Fruit fly (Drosophila melanogaster) whole organism, embryonic: ENCODE measurements around the gene Pex14.

Experiments
- BEAF-32 ChIP-seq: fragments of 200-800 bp; sonication (Bioruptor generic); optimal IDR thresholded peaks from 3 replicates; lab custom pipeline; 2017; ENCODE audit warnings: missing biosample characterization, missing genetic modification characterization, mild to moderate bottlenecking, moderate library complexity, missing genetic modification reagents
- CG1024 ChIP-seq: fragments of 200-800 bp; sonication (Bioruptor generic); IDR thresholded peaks from 2 replicates; pipeline ENCODE4 v1.3.6; 2022; ENCODE audit warnings: missing biosample characterization, missing genetic modification characterization
- CG10462 ChIP-seq: fragments of 200-800 bp; sonication (Bioruptor generic); optimal IDR thresholded peaks from 2 replicates; lab custom pipeline; 2016; ENCODE audit warnings: missing biosample characterization, missing genetic modification characterization
- CG10565 ChIP-seq: fragments of 200-800 bp; sonication (Bioruptor generic); optimal IDR thresholded peaks from 3 replicates; lab custom pipeline; 2016; ENCODE audit warnings: missing biosample characterization, mild to moderate bottlenecking, missing genetic modification characterization
- CG11456 ChIP-seq: fragments of 200-800 bp; sonication (Bioruptor generic); IDR thresholded peaks from 3 replicates; pipeline ENCODE4 v1.3.6; 2022; ENCODE audit warnings: missing biosample characterization, missing genetic modification characterization
- CG12219 ChIP-seq: fragments of 200-800 bp; sonication (Bioruptor generic); optimal IDR thresholded peaks from 3 replicates; lab custom pipeline; 2018; ENCODE audit warnings: missing biosample characterization, mild to moderate bottlenecking, missing genetic modification characterization
- CG1603 ChIP-seq: fragments of 200-800 bp; sonication (Bioruptor generic); optimal IDR thresholded peaks from 2 replicates; lab custom pipeline; 2019; ENCODE audit warnings: missing biosample characterization, mild to moderate bottlenecking, missing genetic modification characterization, moderate library complexity
- CG17612 ChIP-seq: fragments of 200-800 bp; sonication (Bioruptor generic); IDR thresholded peaks from 2 replicates; pipeline ENCODE4 v1.3.6; 2022; ENCODE audit warnings: missing biosample characterization, missing genetic modification characterization
- CG18599 ChIP-seq: fragments of 200-800 bp; sonication (Bioruptor generic); optimal IDR thresholded peaks from 3 replicates; lab custom pipeline; 2017; ENCODE audit warnings: missing biosample characterization, missing genetic modification characterization, mild to moderate bottlenecking, moderate library complexity, missing genetic modification reagents
- CG2712 ChIP-seq: fragments of 200-800 bp; optimal IDR thresholded peaks from 3 replicates; lab custom pipeline; 2019; ENCODE audit warnings: missing biosample characterization, mild to moderate bottlenecking, missing genetic modification characterization, moderate library complexity
- CG30403 ChIP-seq: fragments of 200-800 bp; sonication (Bioruptor generic); optimal IDR thresholded peaks from 3 replicates; lab custom pipeline; 2016; ENCODE audit warnings: missing biosample characterization, missing genetic modification characterization
- CG31365 ChIP-seq: fragments of 200-800 bp; sonication (Bioruptor generic); optimal IDR thresholded peaks from 2 replicates; lab custom pipeline; 2018; ENCODE audit warnings: missing biosample characterization, mild to moderate bottlenecking, missing genetic modification characterization
- CG3407 ChIP-seq: fragments of 200-800 bp; sonication (Bioruptor generic); optimal IDR thresholded peaks from 2 replicates; lab custom pipeline; 2018; ENCODE audit warnings: missing biosample characterization, mild to moderate bottlenecking, missing genetic modification characterization
- CG3838 ChIP-seq: fragments of 200-800 bp; sonication (Bioruptor generic); optimal IDR thresholded peaks from 3 replicates; lab custom pipeline; 2016; ENCODE audit warnings: missing biosample characterization, missing genetic modification characterization
- CG4328 ChIP-seq: fragments of 200-800 bp; sonication (Bioruptor generic); optimal IDR thresholded peaks from 3 replicates; lab custom pipeline; 2017; ENCODE audit warnings: missing biosample characterization, missing genetic modification reagents, missing genetic modification characterization
- CG4360 ChIP-seq: fragments of 200-800 bp; sonication (Bioruptor generic); IDR thresholded peaks from 2 replicates; pipeline ENCODE4 v1.3.6; 2022; ENCODE audit warnings: missing biosample characterization, missing genetic modification characterization
- CG43689 ChIP-seq: fragments of 200-800 bp; sonication (Bioruptor generic); IDR thresholded peaks from 2 replicates; pipeline ENCODE4 v1.3.6; 2022; ENCODE audit warnings: missing biosample characterization, missing genetic modification characterization
- CG6254 ChIP-seq: fragments of 200-800 bp; sonication (Bioruptor generic); optimal IDR thresholded peaks from 3 replicates; lab custom pipeline; 2017; ENCODE audit warnings: mild to moderate bottlenecking, missing biosample characterization, missing genetic modification reagents, missing genetic modification characterization
- CG6813 ChIP-seq: fragments of 200-800 bp; sonication (Bioruptor generic); optimal IDR thresholded peaks from 2 replicates; lab custom pipeline; 2017; ENCODE audit warnings: missing biosample characterization, missing genetic modification characterization, mild to moderate bottlenecking, moderate library complexity, missing genetic modification reagents
- CG7786 ChIP-seq: fragments of 200-800 bp; sonication (Bioruptor generic); optimal IDR thresholded peaks from 2 replicates; lab custom pipeline; 2016; ENCODE audit warnings: missing biosample characterization, missing genetic modification characterization
- CG7963 ChIP-seq: fragments of 200-800 bp; sonication (Bioruptor generic); IDR thresholded peaks from 3 replicates; pipeline ENCODE4 v1.3.6; 2022; ENCODE audit warnings: missing biosample characterization, missing genetic modification characterization; ENCODE audit not compliant: partially characterized antibody
- CG8089 ChIP-seq: fragments of 200-800 bp; sonication (Bioruptor generic); optimal IDR thresholded peaks from 3 replicates; lab custom pipeline; 2016; ENCODE audit warnings: missing biosample characterization, missing genetic modification characterization
- CG8388 ChIP-seq: fragments of 200-800 bp; sonication (Bioruptor generic); optimal IDR thresholded peaks from 2 replicates; lab custom pipeline; 2019; ENCODE audit warnings: missing biosample characterization, mild to moderate bottlenecking, missing genetic modification characterization, moderate library complexity
- CG8924 ChIP-seq: fragments of 200-800 bp; optimal IDR thresholded peaks from 3 replicates; lab custom pipeline; 2019; ENCODE audit warnings: missing biosample characterization, mild to moderate bottlenecking, missing genetic modification characterization, moderate library complexity
- CG8944 ChIP-seq: fragments of 200-800 bp; sonication (Bioruptor generic); optimal IDR thresholded peaks from 3 replicates; lab custom pipeline; 2016; ENCODE audit warnings: missing biosample characterization, missing genetic modification characterization
- CG9215 ChIP-seq: fragments of 200-800 bp; sonication (Bioruptor generic); IDR thresholded peaks from 2 replicates; pipeline ENCODE4 v1.3.6; 2022; ENCODE audit warnings: missing biosample characterization, missing genetic modification characterization
- CHES-1-like ChIP-seq: fragments of 200-800 bp; sonication (Bioruptor generic); optimal IDR thresholded peaks from 2 replicates; lab custom pipeline; 2016; ENCODE audit warnings: missing biosample characterization, missing genetic modification characterization
- CTCF ChIP-seq: fragments of 200-800 bp; sonication (Bioruptor generic); optimal IDR thresholded peaks from 2 replicates; lab custom pipeline; 2017; ENCODE audit warnings: missing biosample characterization, mild to moderate bottlenecking, missing genetic modification characterization, moderate library complexity
- D19A ChIP-seq: fragments of 200-800 bp; optimal IDR thresholded peaks from 3 replicates; lab custom pipeline; 2019; ENCODE audit warnings: missing biosample characterization, mild to moderate bottlenecking, missing genetic modification characterization, moderate library complexity
- Dll ChIP-seq: fragments of 200-800 bp; sonication (Bioruptor generic); IDR thresholded peaks from 4 replicates; pipeline ENCODE4 v1.3.6; 2022; ENCODE audit warnings: missing biosample characterization, missing genetic modification characterization; ENCODE audit not compliant: partially characterized antibody
- Ets97D ChIP-seq: fragments of 200-800 bp; sonication (Bioruptor generic); optimal IDR thresholded peaks from 3 replicates; lab custom pipeline; 2016; ENCODE audit warnings: missing biosample characterization, missing genetic modification characterization
- Lhr ChIP-seq: fragments of 200-800 bp; sonication (Bioruptor generic); optimal IDR thresholded peaks from 3 replicates; lab custom pipeline; 2017; ENCODE audit warnings: mild to moderate bottlenecking, missing biosample characterization, missing genetic modification reagents, missing genetic modification characterization
- Lim3 ChIP-seq: fragments of 200-800 bp; sonication (Bioruptor generic); IDR thresholded peaks from 2 replicates; pipeline ENCODE4 v1.3.6; 2022; ENCODE audit warnings: missing biosample characterization, missing genetic modification characterization
- MBD-R2 ChIP-seq: fragments of 200-800 bp; sonication (Bioruptor generic); IDR thresholded peaks from 2 replicates; pipeline ENCODE4 v1.3.6; 2022; ENCODE audit warnings: missing biosample characterization, missing genetic modification characterization
- Max ChIP-seq: fragments of 200-800 bp; sonication (Bioruptor generic); optimal IDR thresholded peaks from 2 replicates; lab custom pipeline; 2016; ENCODE audit warnings: missing biosample characterization, mild to moderate bottlenecking, missing genetic modification characterization
- Med ChIP-seq: fragments of 200-800 bp; sonication (Bioruptor generic); peaks from one replicate; lab custom pipeline; 2016; ENCODE audit warnings: missing biosample characterization, missing genetic modification characterization, mild to moderate bottlenecking, inconsistent platforms, moderate library complexity
- Optix ChIP-seq: fragments of 200-800 bp; sonication (Bioruptor generic); IDR thresholded peaks from 3 replicates; pipeline ENCODE4 v1.3.6; 2022; ENCODE audit warnings: missing biosample characterization, missing genetic modification characterization
- Sox100B ChIP-seq: fragments of 200-800 bp; sonication (Bioruptor generic); optimal IDR thresholded peaks from 3 replicates; lab custom pipeline; 2018; ENCODE audit warnings: missing biosample characterization, mild to moderate bottlenecking, missing genetic modification characterization
- YL-1 ChIP-seq: fragments of 200-800 bp; sonication (Bioruptor generic); optimal IDR thresholded peaks from 3 replicates; lab custom pipeline; 2017; ENCODE audit warnings: missing biosample characterization, mild to moderate bottlenecking, missing genetic modification characterization
- ase ChIP-seq: fragments of 200-800 bp; sonication (Bioruptor generic); IDR thresholded peaks from 3 replicates; pipeline ENCODE4 v1.3.6; 2022; ENCODE audit warnings: missing biosample characterization, missing genetic modification characterization
- br ChIP-seq: fragments of >200 bp; optimal IDR thresholded peaks from 2 replicates; lab custom pipeline; 2017
- danr ChIP-seq: fragments of 200-800 bp; sonication (Bioruptor generic); IDR thresholded peaks from 2 replicates; pipeline ENCODE4 v1.3.6; 2022; ENCODE audit warnings: missing biosample characterization, missing genetic modification characterization
- eyg ChIP-seq: fragments of 200-800 bp; sonication (Bioruptor generic); optimal IDR thresholded peaks from 3 replicates; lab custom pipeline; 2016; ENCODE audit warnings: missing biosample characterization, missing genetic modification characterization
- fd96Cb ChIP-seq: fragments of 200-800 bp; sonication (Bioruptor generic); optimal IDR thresholded peaks from 2 replicates; lab custom pipeline; 2018; ENCODE audit warnings: missing biosample characterization, mild to moderate bottlenecking, missing genetic modification characterization, moderate library complexity
- grn ChIP-seq: fragments of 200-800 bp; sonication (Bioruptor generic); optimal IDR thresholded peaks from 3 replicates; lab custom pipeline; 2017; ENCODE audit warnings: missing biosample characterization, missing genetic modification characterization
- gsb ChIP-seq: fragments of 200-800 bp; sonication (Bioruptor generic); IDR thresholded peaks from 2 replicates; pipeline ENCODE4 v1.3.6; 2022; ENCODE audit warnings: missing biosample characterization, missing genetic modification characterization
- kni ChIP-seq: fragments of 200-800 bp; sonication (Bioruptor generic); optimal IDR thresholded peaks from 3 replicates; lab custom pipeline; 2017; ENCODE audit warnings: mild to moderate bottlenecking, missing biosample characterization, missing genetic modification reagents, missing genetic modification characterization
- ro ChIP-seq: fragments of 200-800 bp; sonication (Bioruptor generic); IDR thresholded peaks from 2 replicates; pipeline ENCODE4 v1.3.6; 2022; ENCODE audit warnings: missing biosample characterization, missing genetic modification characterization
- sr ChIP-seq: fragments of 200-800 bp; sonication (Bioruptor generic); IDR thresholded peaks from 3 replicates; pipeline ENCODE4 v1.3.6; 2022; ENCODE audit warnings: missing biosample characterization, missing genetic modification characterization
- z ChIP-seq: fragments of 200-800 bp; sonication (Bioruptor generic); IDR thresholded peaks from 3 replicates; pipeline ENCODE4 v1.3.6; 2022; ENCODE audit warnings: missing biosample characterization, missing genetic modification characterization
- zf30C ChIP-seq: fragments of 200-800 bp; sonication (Bioruptor generic); optimal IDR thresholded peaks from 3 replicates; lab custom pipeline; 2018; ENCODE audit warnings: missing biosample characterization, mild to moderate bottlenecking, missing genetic modification characterization

The Pex14 gene

DNA sequence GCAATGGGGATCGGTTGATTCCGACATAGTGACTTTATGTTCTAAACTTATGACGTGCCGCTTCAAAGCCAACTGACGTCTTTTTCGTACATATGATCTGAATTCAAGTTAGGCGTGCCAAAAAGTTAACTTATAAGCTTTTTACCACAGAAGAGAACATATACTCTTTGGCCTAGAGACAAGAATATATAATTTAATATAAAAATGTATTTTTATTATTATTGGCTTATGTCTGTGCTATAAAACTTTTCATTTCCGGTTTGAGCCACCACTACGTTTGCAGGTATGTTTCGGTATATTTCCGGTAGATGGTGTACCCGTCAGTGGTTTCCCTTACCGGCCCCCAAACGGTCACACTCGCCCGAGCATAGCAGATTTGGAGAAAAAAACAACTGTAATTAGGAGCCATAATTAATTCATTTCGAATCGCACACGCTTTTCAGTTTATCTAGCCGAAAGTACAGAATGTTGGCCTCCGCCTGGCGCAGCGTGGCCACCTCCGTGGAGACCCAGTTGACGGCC lies 19.8 kb downstream of the Pex14 start, which contains the start of the genes CG3698 and tzn (continued):
- TF ChIP-seq fd96Cb (tag; lab: Kevin White, UChicago) (peak; percentile 79), br (lab: Kevin White, UChicago) (no peak), CG7786 (GFP tag; lab: Kevin White, UChicago) (peak; percentile 62), CG10565 (GFP tag; lab: Kevin White, UChicago) (peak; percentile 75), CG2712 (tag; lab: Kevin White, UChicago) (peak; percentile 91), z (peak; percentile 55; the same call in 1 of the 3 replicates), eyg (GFP tag; lab: Kevin White, UChicago) (peak; percentile 82), CG4360 (peak; percentile 46; the same call in 1 of the 2 replicates), kni (GFP tag; lab: Kevin White, UChicago) (peak; percentile 88), sr (GFP tag; lab: Robert Waterston, UW) (peak; percentile 88), CG8388 (GFP tag; lab: Kevin White, UChicago) (peak; percentile 89), CTCF (GFP tag; lab: Kevin White, UChicago) (peak; percentile 94), ro (peak; percentile 75), CG30403 (GFP tag; lab: Kevin White, UChicago) (peak; percentile 85), Ets97D (GFP tag; lab: Kevin White, UChicago) (peak; percentile 100), CG17612 (GFP tag; lab: Robert Waterston, UW) (peak; percentile 78; the same call in 1 of the 2 replicates), CG18599 (GFP tag; lab: Kevin White, UChicago) (peak; percentile 93), Dll (no peak), Lhr (GFP tag; lab: Kevin White, UChicago) (peak; percentile 99), CG11456 (GFP tag; lab: Robert Waterston, UW) (peak; percentile 98), CG9215 (GFP tag; lab: Robert Waterston, UW) (peak; percentile 80), CG8944 (GFP tag; lab: Kevin White, UChicago) (peak; percentile 70), Med (GFP tag; lab: Kevin White, UChicago) (peak; percentile 99), Max (GFP tag; lab: Kevin White, UChicago) (peak; percentile 86), CG1024 (GFP tag; lab: Robert Waterston, UW) (peak; percentile 87), CG8924 (peak; percentile 78), gsb (GFP tag; lab: Robert Waterston, UW) (peak; percentile 86), CG3407 (peak; percentile 94), Sox100B (no peak), Optix (GFP tag; lab: Robert Waterston, UW) (peak; percentile 90), D19A (tag; lab: Kevin White, UChicago) (peak; percentile 71), CHES-1-like (GFP tag; lab: Kevin White, UChicago) (peak; percentile 89), zf30C (peak; percentile 39), ase (peak; percentile 95), CG3838 (peak; percentile 82), CG7963 (GFP tag; lab: Robert Waterston, UW) (no peak), CG43689 (GFP tag; lab: Robert Waterston, UW) (peak; percentile 94), CG10462 (GFP tag; lab: Kevin White, UChicago) (peak; percentile 82), CG6254 (GFP tag; lab: Kevin White, UChicago) (no peak), YL-1 (GFP tag; lab: Kevin White, UChicago) (peak; percentile 97), CG4328 (GFP tag; lab: Kevin White, UChicago) (peak; percentile 94), MBD-R2 (GFP tag; lab: Robert Waterston, UW) (peak; percentile 96), CG31365 (tag; lab: Kevin White, UChicago) (peak; percentile 83), danr (GFP tag; lab: Robert Waterston, UW) (peak; percentile 67), Lim3 (GFP tag; lab: Robert Waterston, UW) (peak; percentile 74), CG6813 (peak; percentile 95), BEAF-32 (peak; percentile 43), CG12219 (GFP tag; lab: Kevin White, UChicago) (peak; percentile 88), grn (peak; percentile 67), CG1603 (tag; lab: Kevin White, UChicago) (peak; percentile 94), CG8089 (GFP tag; lab: Kevin White, UChicago) (peak; percentile 86)
